Worm (Caenorhabditis elegans): ENCODE data around the gene madf-1.

ce11 chrIV:874677-875076 lies 43.0 kb upstream of the madf-1 start, which contains the start of gene Y55F3BR.1:
- TF ChIP-seq ama-1 (optimal IDR thresholded peaks at IDR 0.05): no peak
- no peak for TF ChIP-seq R02D3.7 (tag; optimal IDR thresholded peaks at IDR 0.05)
- no peak for TF ChIP-seq skn-1 (tag; optimal IDR thresholded peaks at IDR 0.05)
- TF ChIP-seq ZK337.2 (GFP tag; IDR thresholded peaks at IDR 0.05): no peak
- TF ChIP-seq ceh-82 (tag; optimal IDR thresholded peaks at IDR 0.05): no peak
- no peak for TF ChIP-seq nhr-111 (GFP tag; optimal IDR thresholded peaks at IDR 0.05)
- TF ChIP-seq aly-2 (tag; optimal IDR thresholded peaks at IDR 0.05): no peak
- TF ChIP-seq fos-1 (tag; optimal IDR thresholded peaks at IDR 0.05): no peak
- TF ChIP-seq egl-27 (tag; optimal IDR thresholded peaks at IDR 0.05): no peak
- no peak for TF ChIP-seq unc-62 (GFP tag; optimal IDR thresholded peaks at IDR 0.05 in 1 of 2)
- TF ChIP-seq unc-62 (tag; optimal IDR thresholded peaks at IDR 0.05): no peak

Data from whole organism, L4 larva.